Fruit fly (Drosophila melanogaster): Measurements from ENCODE around the gene CarT.

CarT gene

dm6 chr2L:20735121-20735855 is 5.2 kb upstream of the CarT start:
- TF ChIP-seq rgr (GFP tag; optimal IDR thresholded peaks at IDR 0.05) = no peak

- TF ChIP-seq sage (GFP tag; optimal IDR thresholded peaks at IDR 0.05) = no peak
- TF ChIP-seq sv (GFP tag; optimal IDR thresholded peaks at IDR 0.05) = no peak
- TF ChIP-seq CG9705 (GFP tag; optimal IDR thresholded peaks at IDR 0.05) = no peak
- no peak for TF ChIP-seq Abd-B (GFP tag; optimal IDR thresholded peaks at IDR 0.05)
- no peak for TF ChIP-seq CrebA (GFP tag; optimal IDR thresholded peaks at IDR 0.05; ENCODE audit: borderline replicate concordance)
- no peak for TF ChIP-seq Dfd (GFP tag; optimal IDR thresholded peaks at IDR 0.05)
- TF ChIP-seq Hr83 (GFP tag; optimal IDR thresholded peaks at IDR 0.05; ENCODE audit: poor library complexity, severe bottlenecking) = no peak
- no peak for TF ChIP-seq Mio (GFP tag; optimal IDR thresholded peaks at IDR 0.05)
- no peak for TF ChIP-seq brk (GFP tag; optimal IDR thresholded peaks at IDR 0.05)
- TF ChIP-seq h (GFP tag; optimal IDR thresholded peaks at IDR 0.05) = no peak
- TF ChIP-seq Sp1 (GFP tag; optimal IDR thresholded peaks at IDR 0.05) = no peak
- no peak for TF ChIP-seq Hnf4 (GFP tag; optimal IDR thresholded peaks at IDR 0.05)
Observed at dm6 chr2L:20734687-20735088, 4.6 kb upstream of the CarT start.

DNA sequence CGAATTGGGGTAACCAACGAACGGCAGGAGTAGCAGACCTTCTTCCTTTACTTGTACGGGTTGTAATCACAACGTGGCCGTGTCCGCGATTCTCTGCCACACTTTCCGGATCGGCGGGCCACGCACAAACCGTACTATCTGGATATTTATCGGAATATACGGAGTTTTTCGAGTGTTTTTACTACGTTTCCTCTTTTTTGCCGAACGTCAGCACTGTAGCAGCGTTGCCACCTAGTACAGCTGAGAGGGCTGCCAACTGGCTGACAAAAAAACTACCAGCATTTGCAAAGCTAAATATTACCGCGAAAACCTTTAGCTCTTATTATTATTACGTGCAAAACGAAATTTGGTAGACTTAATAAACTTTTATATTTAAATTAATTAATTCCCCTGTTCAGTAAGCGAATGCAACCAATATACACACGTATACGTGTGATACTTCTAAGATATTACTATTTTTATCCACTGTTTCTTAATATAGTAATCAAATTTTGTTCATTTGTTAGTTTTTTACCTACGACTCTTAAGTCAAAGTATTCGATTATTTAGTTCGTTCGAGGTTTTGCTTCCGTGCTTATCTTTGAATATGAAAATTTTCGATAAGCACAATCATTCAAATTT is 4.1 kb upstream of the CarT start, which contains the start of gene TM9SF2:
Gene TM9SF2 (minus strand): TSS at position 244 of the 621 bp plus-strand sequence.
- TF ChIP-seq pan (optimal IDR thresholded peaks at IDR 0.05) = no peak
- TF ChIP-seq brk (GFP tag; optimal IDR thresholded peaks at IDR 0.05) = no peak
- TF ChIP-seq foxo (GFP tag; optimal IDR thresholded peaks at IDR 0.05) = no peak
- TF ChIP-seq HLH106 (tag; optimal IDR thresholded peaks at IDR 0.05) = peak; percentile 45
- peak; percentile 18 for TF ChIP-seq CG9705 (GFP tag; optimal IDR thresholded peaks at IDR 0.05)
- TF ChIP-seq sage (GFP tag; optimal IDR thresholded peaks at IDR 0.05) = no peak
- no peak for TF ChIP-seq Hr83 (GFP tag; optimal IDR thresholded peaks at IDR 0.05; ENCODE audit: poor library complexity, severe bottlenecking)
- no peak for TF ChIP-seq CG32264 (GFP tag; optimal IDR thresholded peaks at IDR 0.05)
- no peak for TF ChIP-seq N (GFP tag; optimal IDR thresholded peaks at IDR 0.05)
- no peak for TF ChIP-seq Mio (GFP tag; optimal IDR thresholded peaks at IDR 0.05)
- no peak for TF ChIP-seq Rel (GFP tag; optimal IDR thresholded peaks at IDR 0.05)
- peak; percentile 18 for TF ChIP-seq Rel (tag; optimal IDR thresholded peaks at IDR 0.05)
- no peak for TF ChIP-seq br (GFP tag; optimal IDR thresholded peaks at IDR 0.05)
- TF ChIP-seq Hr78 (GFP tag; optimal IDR thresholded peaks at IDR 0.05) = no peak
- TF ChIP-seq GATAd (GFP tag; optimal IDR thresholded peaks at IDR 0.05) = no peak
- TF ChIP-seq Dfd (GFP tag; optimal IDR thresholded peaks at IDR 0.05) = no peak

DNA sequence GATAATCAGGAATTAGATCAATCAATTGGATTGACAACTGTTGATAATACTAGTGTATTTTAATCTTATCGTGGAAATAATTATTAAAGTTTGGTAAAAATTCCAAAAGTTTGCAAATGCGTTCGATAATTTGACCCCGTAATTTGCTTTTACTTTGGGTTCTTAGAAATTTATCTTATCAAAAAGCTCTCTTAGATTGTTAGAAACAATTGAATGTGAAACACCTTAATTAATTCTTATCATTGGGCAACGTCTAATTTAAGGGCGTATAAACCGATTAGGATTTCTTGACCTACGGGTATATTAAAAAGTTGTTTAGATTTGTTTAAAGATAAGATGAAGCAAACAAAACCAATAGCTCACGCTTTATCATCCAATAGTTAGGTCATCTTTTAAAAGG is 2.9 kb upstream of the CarT start:
- no peak for TF ChIP-seq GATAd (GFP tag; optimal IDR thresholded peaks at IDR 0.05)
- no peak for TF ChIP-seq dmrt93B (GFP tag; optimal IDR thresholded peaks at IDR 0.05)
- no peak for TF ChIP-seq OdsH (GFP tag; optimal IDR thresholded peaks at IDR 0.05)
- no peak for TF ChIP-seq woc (GFP tag; optimal IDR thresholded peaks at IDR 0.05)
- TF ChIP-seq Hr83 (GFP tag; optimal IDR thresholded peaks at IDR 0.05; ENCODE audit: poor library complexity, severe bottlenecking) = no peak
- TF ChIP-seq Hr78 (GFP tag; optimal IDR thresholded peaks at IDR 0.05) = no peak
- TF ChIP-seq fru (GFP tag; optimal IDR thresholded peaks at IDR 0.05) = no peak
- TF ChIP-seq foxo (GFP tag; optimal IDR thresholded peaks at IDR 0.05) = no peak
- no peak for TF ChIP-seq jim (GFP tag; optimal IDR thresholded peaks at IDR 0.05)
- TF ChIP-seq tai (GFP tag; optimal IDR thresholded peaks at IDR 0.05) = no peak
- TF ChIP-seq HLH106 (tag; optimal IDR thresholded peaks at IDR 0.05) = no peak
- TF ChIP-seq lola (GFP tag; optimal IDR thresholded peaks at IDR 0.05) = no peak
- TF ChIP-seq Jra (GFP tag; optimal IDR thresholded peaks at IDR 0.05) = no peak
- no peak for TF ChIP-seq sv (GFP tag; optimal IDR thresholded peaks at IDR 0.05)
- TF ChIP-seq CG9705 (GFP tag; optimal IDR thresholded peaks at IDR 0.05) = no peak
- TF ChIP-seq rgr (GFP tag; optimal IDR thresholded peaks at IDR 0.05) = no peak

- no peak for TF ChIP-seq usp (GFP tag; optimal IDR thresholded peaks at IDR 0.05)
- no peak for TF ChIP-seq CG32264 (GFP tag; optimal IDR thresholded peaks at IDR 0.05)
- no peak for TF ChIP-seq N (GFP tag; optimal IDR thresholded peaks at IDR 0.05)
- no peak for TF ChIP-seq HLH106 (tag; optimal IDR thresholded peaks at IDR 0.05)
- TF ChIP-seq Hr78 (GFP tag; optimal IDR thresholded peaks at IDR 0.05) = no peak
- no peak for TF ChIP-seq Hnf4 (GFP tag; optimal IDR thresholded peaks at IDR 0.05)
- no peak for TF ChIP-seq foxo (GFP tag; optimal IDR thresholded peaks at IDR 0.05)
- TF ChIP-seq sv (GFP tag; optimal IDR thresholded peaks at IDR 0.05) = no peak
- no peak for TF ChIP-seq tai (GFP tag; optimal IDR thresholded peaks at IDR 0.05)
- no peak for TF ChIP-seq sage (GFP tag; optimal IDR thresholded peaks at IDR 0.05)
- no peak for TF ChIP-seq ey (GFP tag; optimal IDR thresholded peaks at IDR 0.05)
- TF ChIP-seq br (GFP tag; optimal IDR thresholded peaks at IDR 0.05) = no peak
- TF ChIP-seq CG9705 (GFP tag; optimal IDR thresholded peaks at IDR 0.05) = no peak
- no peak for TF ChIP-seq OdsH (GFP tag; optimal IDR thresholded peaks at IDR 0.05)
- no peak for TF ChIP-seq Hr83 (GFP tag; optimal IDR thresholded peaks at IDR 0.05; ENCODE audit: poor library complexity, severe bottlenecking)
- TF ChIP-seq CrebA (GFP tag; optimal IDR thresholded peaks at IDR 0.05; ENCODE audit: borderline replicate concordance) = no peak
Observed at dm6 chr2L:20726451-20726850, 3.6 kb downstream of the CarT start, which contains the start of gene CG9316. Gene CG9316, minus strand, starts transcription at chr2L:20726551.

Data from whole organism, wandering third instar larva.